Worm (Caenorhabditis elegans) whole organism, L1 larva: ENCODE data around the gene prdx-3.

Source experiments
- jun-1 ChIP-seq: fragments of 150-350 bp; optimal IDR thresholded peaks from 2 replicates; lab custom pipeline; 2014; ENCODE audit warnings: missing biosample characterization, missing genetic modification reagents, missing genetic modification characterization
- zag-1 ChIP-seq: fragments of 150-350 bp; optimal IDR thresholded peaks from 2 replicates; lab custom pipeline; 2014; ENCODE audit warnings: missing biosample characterization, missing genetic modification characterization

DNA sequence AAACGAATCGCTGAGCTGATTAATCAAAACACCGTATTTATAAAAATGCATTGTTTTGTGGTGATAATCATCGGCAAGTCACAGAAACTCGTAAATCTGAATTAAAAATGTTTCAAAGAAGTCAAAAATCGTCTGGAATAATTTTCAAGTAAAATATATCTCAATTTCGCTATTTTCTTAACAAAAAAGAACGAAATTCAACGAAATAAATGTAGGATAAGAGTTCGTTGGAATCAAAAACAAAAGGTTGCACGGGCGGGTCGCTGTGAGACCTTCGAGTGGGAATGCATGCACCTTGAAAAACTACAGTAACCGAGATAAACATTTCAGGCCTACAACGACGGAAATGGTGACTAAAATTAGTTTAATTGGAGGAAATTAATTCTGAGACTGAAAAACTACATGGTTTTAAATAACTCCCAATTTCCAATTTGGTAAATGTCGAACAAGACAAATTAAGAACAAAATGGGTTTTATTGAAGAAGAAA lies 27.1 kb downstream of the prdx-3 start, which contains the start of gene C28A5.1:
- TF ChIP-seq jun-1 (tag; lab: Kevin White, UChicago) = no peak
- TF ChIP-seq zag-1 = no peak
